Worm (Caenorhabditis elegans) whole organism, L3 larva: ENCODE measurements around the gene pdzd-8.

Experiments used
- jun-1 ChIP-seq: fragments of 150-350 bp; optimal IDR thresholded peaks from 2 replicates; lab custom pipeline; 2014; ENCODE audit warnings: missing biosample characterization, missing genetic modification reagents, missing genetic modification characterization
- mml-1 ChIP-seq: fragments of 150-350 bp; sonication (generic microtip); optimal IDR thresholded peaks from 3 replicates; lab custom pipeline; 2014; ENCODE audit warnings: missing biosample characterization, missing genetic modification characterization
- nfya-1 ChIP-seq: sonication (generic microtip); optimal IDR thresholded peaks from 2 replicates; lab custom pipeline; 2017; ENCODE audit warnings: missing genetic modification characterization, mild to moderate bottlenecking, missing compliant biosample characterization, antibody characterized with exemption, moderate library complexity; ENCODE audit not compliant: insufficient read depth
- nhr-28 ChIP-seq: fragments of 150-350 bp; optimal IDR thresholded peaks from 2 replicates; lab custom pipeline; 2014; ENCODE audit warnings: missing biosample characterization, missing genetic modification characterization
- pha-4 ChIP-seq: fragments of 150-350 bp; optimal IDR thresholded peaks from 2 replicates; lab custom pipeline; 2014; ENCODE audit warnings: missing biosample characterization, missing genetic modification reagents, missing genetic modification characterization
- pqm-1 ChIP-seq: fragments of 150-350 bp; optimal IDR thresholded peaks from 2 replicates; lab custom pipeline; 2017; ENCODE audit warnings: missing biosample characterization, missing genetic modification characterization, inconsistent platforms
- ztf-11 ChIP-seq: fragments of 150-350 bp; optimal IDR thresholded peaks from 2 replicates; lab custom pipeline; 2014; ENCODE audit warnings: missing biosample characterization, missing genetic modification characterization

DNA sequence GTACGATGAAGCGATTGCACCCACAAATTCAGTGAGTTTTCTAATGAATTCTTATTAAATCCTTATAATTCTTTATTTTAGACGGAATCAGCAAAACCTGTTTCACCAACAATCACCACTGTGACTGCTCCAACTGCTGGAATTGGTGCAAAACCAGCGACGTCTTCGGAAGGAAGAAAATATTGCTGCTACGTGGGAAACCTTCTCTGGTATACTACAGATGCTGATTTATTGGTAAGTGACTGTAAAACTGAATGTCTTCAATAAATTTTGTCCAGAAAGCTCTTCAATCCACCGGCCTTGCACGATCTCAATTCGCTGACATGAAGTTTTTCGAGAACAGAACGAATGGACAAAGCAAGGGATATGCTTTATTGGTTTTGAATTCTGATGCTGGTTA lies 48.8 kb upstream of the pdzd-8 start:
- TF ChIP-seq pha-4 (tag; lab: Kevin White, UChicago) (no peak), ztf-11 (no peak), nfya-1 (tag; lab: Kevin White, UChicago) (no peak), mml-1 (tag; lab: Kevin White, UChicago) (no peak), jun-1 (tag; lab: Kevin White, UChicago) (no peak), nhr-28 (tag; lab: Kevin White, UChicago) (no peak), pqm-1 (tag; lab: Kevin White, UChicago) (no peak)
